Fruit fly (Drosophila melanogaster) whole organism, pupa: ENCODE data around the gene CG43880.

Source experiments
- CG13204 ChIP-seq: fragments of 200-800 bp; sonication (Bioruptor generic); optimal IDR thresholded peaks from 2 replicates; lab custom pipeline; 2018; ENCODE audit warnings: missing biosample characterization, mild to moderate bottlenecking, missing genetic modification characterization, moderate library complexity
- Pif1B ChIP-seq: fragments of 200-800 bp; sonication (Bioruptor generic); optimal IDR thresholded peaks from 3 replicates; lab custom pipeline; 2016; ENCODE audit warnings: missing biosample characterization, missing genetic modification characterization

- TF ChIP-seq CG13204 (GFP tag; lab: Kevin White, UChicago) (no peak), Pif1B (no peak)
These were observed 30.0 kb upstream of the CG43880 start, which contains the start of the genes HP4 and CG8209 for dm6 chr3L:7976081-7976483.
